Worm (Caenorhabditis elegans) whole organism, L4 larva: ENCODE measurements around the gene T01C8.2.
"Not testable (repeated sequence)": the region's sequence is repeated elsewhere in the genome, so short reads cannot be mapped to it uniquely, and the experiment has no call there.

Experiments
- aha-1 ChIP-seq: fragments of 150-350 bp; peaks from one replicate; lab custom pipeline; 2014; ENCODE audit warnings: missing biosample characterization, missing genetic modification characterization
- dpl-1 ChIP-seq: fragments of 150-350 bp; optimal IDR thresholded peaks from 2 replicates; lab custom pipeline; 2014; ENCODE audit warnings: missing biosample characterization, missing genetic modification reagents, missing genetic modification characterization
- duxl-1 ChIP-seq: sonication (generic microtip); optimal IDR thresholded peaks from 2 replicates; lab custom pipeline; 2016; ENCODE audit warnings: mild to moderate bottlenecking, missing genetic modification characterization, moderate library complexity, missing compliant biosample characterization; ENCODE audit not compliant: poor library complexity
- nhr-6 ChIP-seq: fragments of 150-350 bp; optimal IDR thresholded peaks from 2 replicates; lab custom pipeline; 2014; ENCODE audit warnings: missing biosample characterization, missing genetic modification characterization
- php-3 ChIP-seq: fragments of 200-800 bp; sonication (Bioruptor generic); IDR thresholded peaks from 2 replicates; pipeline ENCODE4 v1.3.6; 2022; ENCODE audit warnings: missing genetic modification reagents, missing genetic modification characterization, missing compliant biosample characterization
- pqm-1 ChIP-seq: sonication (generic microtip); optimal IDR thresholded peaks from 2 replicates; lab custom pipeline; 2017; ENCODE audit warnings: missing biosample characterization, missing genetic modification characterization
- unc-62 ChIP-seq, 3 experiments: fragments of 150-350 bp in 1 of 3; sonication (generic microtip); optimal IDR thresholded peaks in 2 of 3; peaks in 1 of 3; 1 replicate in 1 of 3; 2 replicates in 2 of 3; lab custom pipeline; 2014 to 2017; ENCODE audit warnings: missing biosample characterization in 3 of 3, missing genetic modification characterization in 3 of 3, missing genetic modification reagents in 3 of 3, missing genotype in 1 of 3

T01C8.2 gene

DNA sequence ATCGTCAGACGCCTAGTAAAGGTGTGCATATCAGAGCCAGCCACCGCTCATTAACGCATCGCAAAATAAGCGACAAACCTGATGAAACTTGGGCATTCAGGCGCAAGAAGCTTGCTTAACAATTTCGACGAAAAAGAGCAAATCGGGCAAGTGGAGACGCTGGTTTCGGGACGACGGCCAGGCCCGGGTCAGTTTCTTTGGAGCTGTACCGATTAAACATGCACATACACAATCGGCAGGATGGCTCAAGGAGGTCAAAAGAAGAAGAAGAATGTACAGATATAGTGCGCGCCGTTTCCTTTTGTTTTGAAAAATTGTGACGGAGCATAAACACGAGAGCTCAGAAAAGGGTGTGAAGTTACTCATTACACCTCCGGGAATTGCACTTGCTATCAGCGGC is 40.3 kb downstream of the T01C8.2 start:
- TF ChIP-seq unc-62 (GFP tag; optimal IDR thresholded peaks at IDR 0.05 in 1 of 2; lab: Kevin White, UChicago) (peak in 1 of 2 experiments; percentile 89), unc-62 (tag; optimal IDR thresholded peaks at IDR 0.05; lab: Kevin White, UChicago) (no peak), php-3 (GFP tag; lab: Robert Waterston, UW) (no peak)

DNA sequence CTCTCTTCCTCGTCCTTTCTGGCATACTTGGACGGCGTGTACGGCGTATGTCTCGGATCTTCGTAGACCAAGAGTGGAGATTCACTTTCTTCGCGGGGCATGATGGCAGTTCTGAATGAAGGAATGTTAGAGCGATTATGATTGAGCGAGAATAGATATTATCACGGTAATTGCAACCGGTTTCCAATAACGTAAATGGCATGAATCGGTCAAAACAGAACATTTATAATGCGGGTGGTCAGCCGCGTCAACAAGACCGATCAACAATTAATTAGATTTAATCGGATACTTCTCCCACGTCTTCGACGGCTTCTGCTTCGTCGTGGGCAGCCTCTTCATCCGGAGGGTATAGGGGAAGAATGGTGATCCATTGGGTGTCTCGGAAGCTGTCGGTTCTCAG is 48.5 kb downstream of the T01C8.2 start, which contains the start of gene F41G4.13:
TSS of gene F41G4.13 (minus strand) at position 101 of the 400 bp plus-strand sequence.
- TF ChIP-seq dpl-1; nhr-6 (tag; lab: Kevin White, UChicago); pqm-1 (tag; lab: Kevin White, UChicago): not testable (repeated sequence)

DNA sequence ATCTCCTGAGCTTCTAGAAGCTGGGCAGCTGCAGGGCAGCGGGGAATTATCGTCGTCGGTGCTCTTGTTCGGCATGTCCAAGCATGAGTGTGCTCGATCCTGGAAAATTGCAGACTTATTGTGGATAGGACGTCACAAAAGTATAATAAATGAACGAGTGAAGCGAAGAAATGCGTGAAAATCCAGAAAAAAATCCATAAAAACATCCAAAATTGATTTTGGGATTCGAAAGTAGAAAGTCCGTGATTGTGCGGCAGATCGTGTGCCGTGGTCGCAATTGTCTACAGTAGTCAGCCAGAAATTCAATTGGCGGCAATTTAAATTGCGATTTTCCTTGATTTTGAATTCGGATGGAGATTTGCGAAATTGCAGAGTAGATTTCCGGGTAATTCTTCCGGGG is 50.1 kb downstream of the T01C8.2 start, which contains the start of gene F41G4.7:
TSS of gene F41G4.7 (minus strand) at position 101 of the 400 bp plus-strand sequence.
- TF ChIP-seq duxl-1 (tag; lab: Kevin White, UChicago) (no peak), aha-1 (peak; percentile 57)
